Worm (Caenorhabditis elegans) whole organism, mixed stage, embryonic: ENCODE measurements around the gene dkc-1.
A peak's percentile ranks its signal among the peaks of the same experiment; 100 is the strongest.

Experiments used
- M03D4.4 ChIP-seq: sonication (generic microtip); optimal IDR thresholded peaks from 2 replicates; lab custom pipeline; 2017; ENCODE audit warnings: mild to moderate bottlenecking, missing genetic modification characterization, missing compliant biosample characterization
- blmp-1 ChIP-seq: fragments of 150-350 bp; optimal IDR thresholded peaks from 2 replicates; lab custom pipeline; 2014; ENCODE audit warnings: missing biosample characterization, missing genetic modification characterization
- ces-1 ChIP-seq: fragments of 150-350 bp; optimal IDR thresholded peaks from 2 replicates; lab custom pipeline; 2014; ENCODE audit warnings: missing biosample characterization, missing genetic modification reagents, missing genetic modification characterization
- lin-13 ChIP-seq: fragments of 150-350 bp; optimal IDR thresholded peaks from 2 replicates; lab custom pipeline; 2014; ENCODE audit warnings: missing biosample characterization, missing genetic modification characterization
- lsy-2 ChIP-seq: fragments of 150-350 bp; optimal IDR thresholded peaks from 2 replicates; lab custom pipeline; 2014; ENCODE audit warnings: missing biosample characterization, missing genetic modification characterization
- pha-4 ChIP-seq: fragments of 150-350 bp; optimal IDR thresholded peaks from 2 replicates; lab custom pipeline; 2018; ENCODE audit warnings: missing biosample characterization, missing genetic modification reagents, missing genetic modification characterization
- snpc-4 ChIP-seq: fragments of 150-350 bp; optimal IDR thresholded peaks from 2 replicates; lab custom pipeline; 2014; ENCODE audit warnings: missing biosample characterization, missing genetic modification characterization
- unc-120 ChIP-seq: sonication (generic microtip); optimal IDR thresholded peaks from 2 replicates; lab custom pipeline; 2017; ENCODE audit warnings: missing genetic modification characterization, missing compliant biosample characterization; ENCODE audit not compliant: poor library complexity, severe bottlenecking
- unc-62 ChIP-seq: fragments of 150-350 bp; optimal IDR thresholded peaks from 2 replicates; lab custom pipeline; 2014; ENCODE audit warnings: missing biosample characterization, missing genetic modification reagents, missing genetic modification characterization
- ztf-11 ChIP-seq: fragments of 150-350 bp; optimal IDR thresholded peaks from 2 replicates; lab custom pipeline; 2014; ENCODE audit warnings: missing biosample characterization, missing genetic modification characterization

DNA sequence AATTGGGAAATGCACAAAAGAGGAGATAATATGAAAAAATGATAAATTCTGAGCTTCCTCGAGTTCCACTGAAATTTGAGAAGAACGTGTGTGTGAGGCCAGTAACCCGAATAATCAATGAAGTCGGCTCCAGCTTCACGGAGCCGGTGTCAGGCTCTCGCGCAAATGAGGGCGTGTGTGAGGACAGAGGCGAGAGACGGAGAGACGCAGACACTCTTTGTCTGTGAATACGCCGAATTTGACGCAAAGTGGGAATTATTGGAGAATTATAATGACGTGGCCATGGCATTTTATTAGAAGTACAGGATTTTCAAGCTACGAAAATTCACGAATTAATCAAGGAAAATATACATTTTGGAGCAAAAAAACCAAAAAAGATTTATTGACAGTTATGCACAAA lies 8.3 kb upstream of the dkc-1 start:
- TF ChIP-seq blmp-1 (tag; lab: Kevin White, UChicago) (no peak), ces-1 (GFP tag; lab: Kevin White, UChicago) (peak; percentile 52), lin-13 (tag; lab: Kevin White, UChicago) (no peak), pha-4 (tag; lab: Kevin White, UChicago) (no peak), unc-62 (no peak), lsy-2 (tag; lab: Kevin White, UChicago) (no peak), snpc-4 (no peak), unc-120 (tag; lab: Kevin White, UChicago) (peak; percentile 74), ztf-11 (tag; lab: Kevin White, UChicago) (no peak), M03D4.4 (tag; lab: Kevin White, UChicago) (no peak)
